Worm (Caenorhabditis elegans): Measurements from ENCODE around the gene rps-0.
A peak's percentile ranks its signal among the peaks of the same experiment; 100 is the strongest.

The rps-0 gene

DNA sequence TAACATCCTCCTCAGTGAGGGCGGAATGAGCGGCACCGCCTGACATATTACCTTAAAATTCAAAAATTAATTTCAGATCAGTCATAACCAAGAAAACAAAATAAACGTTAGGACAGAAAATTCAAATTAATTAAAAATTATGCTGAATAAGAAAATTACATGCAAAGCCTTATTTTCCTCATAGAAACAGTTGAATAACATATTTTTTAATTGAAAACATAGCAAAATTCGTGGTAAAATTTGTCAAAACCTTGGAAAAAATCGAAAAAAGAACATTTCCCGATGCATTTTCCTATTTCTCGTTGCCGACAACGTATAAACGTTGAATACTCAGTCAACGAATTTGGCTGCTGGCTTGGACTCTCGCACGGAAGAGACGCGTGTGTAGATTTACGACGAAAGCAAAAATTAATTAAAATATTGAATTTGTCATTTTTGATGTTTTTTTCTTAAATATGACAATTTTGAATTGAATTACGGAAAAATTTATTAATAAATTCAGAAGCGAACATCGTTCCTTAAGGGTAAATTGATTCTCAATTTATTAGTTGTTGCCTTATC is at the start of gene rps-0, which contains the start of gene rbg-3 (continued):
- TF ChIP-seq madf-2 (tag; optimal IDR thresholded peaks at IDR 0.05) (no peak), sox-4 (tag; optimal IDR thresholded peaks at IDR 0.05) (no peak), zip-5 (tag; optimal IDR thresholded peaks at IDR 0.05) (no peak), lim-6 (tag; optimal IDR thresholded peaks at IDR 0.05) (no peak), sdc-2 (tag; optimal IDR thresholded peaks at IDR 0.05) (no peak), ceh-2 (tag; optimal IDR thresholded peaks at IDR 0.05) (peak; percentile 1), fkh-10 (GFP tag; optimal IDR thresholded peaks at IDR 0.05) (no peak), npax-4 (tag; optimal IDR thresholded peaks at IDR 0.05) (no peak), C38D4.7 (GFP tag; optimal IDR thresholded peaks at IDR 0.05) (no peak), fkh-6 (tag; optimal IDR thresholded peaks at IDR 0.05) (no peak), sox-2 (GFP tag; IDR thresholded peaks at IDR 0.05) (no peak), pros-1 (tag; optimal IDR thresholded peaks at IDR 0.05) (no peak), dve-1 (tag; optimal IDR thresholded peaks at IDR 0.05) (peak; percentile 67), ama-1 (optimal IDR thresholded peaks at IDR 0.05) (no peak), ceh-30 (tag; optimal IDR thresholded peaks at IDR 0.05) (no peak), hlh-13 (GFP tag; optimal IDR thresholded peaks at IDR 0.05) (no peak), hlh-8 (tag; optimal IDR thresholded peaks at IDR 0.05) (no peak)

DNA sequence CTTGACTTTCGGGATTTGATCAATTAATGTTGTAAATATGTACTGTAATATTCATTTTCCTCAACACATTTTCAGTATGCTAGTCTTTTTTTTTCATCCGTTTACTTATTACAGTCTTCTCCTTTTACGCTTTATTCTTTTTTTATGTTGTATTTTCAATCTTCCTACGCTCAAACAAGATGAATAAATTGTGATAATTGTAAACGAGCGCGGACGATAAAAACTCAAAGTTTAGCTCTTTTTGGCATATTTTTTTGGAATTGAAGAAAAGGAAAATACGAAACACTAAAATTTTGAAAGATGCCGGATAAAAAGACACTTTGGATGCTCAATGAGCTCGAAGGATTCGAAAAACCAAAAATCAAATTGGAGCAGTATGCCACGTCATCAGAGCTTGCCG is 48.9 kb upstream of the rps-0 start, which contains the start of gene metl-5:
metl-5 (plus strand) TSS at position 301 of the 400 bp plus-strand sequence.
- no peak for TF ChIP-seq hlh-6 (tag; optimal IDR thresholded peaks at IDR 0.05)
- no peak for TF ChIP-seq ttx-3 (tag; optimal IDR thresholded peaks at IDR 0.05)
- TF ChIP-seq rnt-1 (tag; optimal IDR thresholded peaks at IDR 0.05), result no peak
- no peak for TF ChIP-seq C08G9.2 (tag; optimal IDR thresholded peaks at IDR 0.05)

DNA sequence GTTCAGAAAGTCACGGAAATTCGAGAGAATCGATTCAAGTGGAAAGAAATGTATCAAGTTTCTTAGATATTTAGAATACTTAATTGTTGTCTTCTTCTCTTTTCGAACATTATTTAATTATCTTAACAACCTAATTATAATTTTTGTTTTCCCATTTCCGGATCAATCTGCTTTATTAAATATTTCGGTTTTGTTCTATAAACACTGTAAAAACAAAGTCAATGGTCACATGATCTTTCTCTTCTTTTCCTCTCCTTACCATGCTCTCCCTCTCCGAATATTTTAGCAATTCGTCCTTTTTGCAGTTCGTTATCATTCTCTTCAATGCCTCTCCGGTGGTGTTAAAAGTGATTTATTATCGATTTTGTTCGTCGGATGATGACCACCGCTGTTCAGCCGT is 42.7 kb upstream of the rps-0 start, which contains the start of gene tag-325:
tag-325 (plus strand) TSS at position 301 of the 400 bp plus-strand sequence.
- TF ChIP-seq rnt-1 (tag; optimal IDR thresholded peaks at IDR 0.05), result no peak
- TF ChIP-seq syd-9 (tag; optimal IDR thresholded peaks at IDR 0.05), result no peak
- no peak for TF ChIP-seq madf-2 (tag; optimal IDR thresholded peaks at IDR 0.05)
- TF ChIP-seq hlh-30 (tag; optimal IDR thresholded peaks at IDR 0.05; ENCODE audit: insufficient read depth), result peak; percentile 15
- no peak for TF ChIP-seq nhr-232 (tag; optimal IDR thresholded peaks at IDR 0.05)
- no peak for TF ChIP-seq pag-3 (tag; optimal IDR thresholded peaks at IDR 0.05; ENCODE audit: borderline replicate concordance)

DNA sequence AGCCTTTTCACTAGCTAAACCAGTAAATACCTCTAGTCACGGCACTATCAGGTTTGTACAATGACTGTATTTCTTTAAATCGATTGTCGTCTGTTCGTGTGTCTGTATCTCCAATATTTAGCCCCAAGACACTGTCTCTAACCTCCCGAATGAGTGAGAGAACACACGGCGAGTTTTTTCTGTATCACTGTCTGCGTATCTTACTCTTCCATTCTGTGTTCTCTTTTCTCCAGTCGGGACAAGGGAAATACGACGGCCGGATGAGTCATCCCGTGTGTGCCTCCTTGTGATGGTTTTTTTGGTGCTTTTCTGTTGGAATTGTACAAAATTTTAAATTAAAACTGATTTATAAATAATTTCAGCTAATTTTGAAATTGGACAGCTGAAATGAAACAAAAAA is 42.2 kb upstream of the rps-0 start:
- TF ChIP-seq hlh-30 (tag; optimal IDR thresholded peaks at IDR 0.05; ENCODE audit: insufficient read depth), result peak; percentile 20
- no peak for TF ChIP-seq fax-1 (tag; optimal IDR thresholded peaks at IDR 0.05)
- TF ChIP-seq che-1 (tag; optimal IDR thresholded peaks at IDR 0.05), result no peak
- no peak for TF ChIP-seq mec-3 (tag; optimal IDR thresholded peaks at IDR 0.05; ENCODE audit: borderline replicate concordance)
- no peak for TF ChIP-seq tbx-7 (tag; optimal IDR thresholded peaks at IDR 0.05)
- peak; percentile 26 for TF ChIP-seq ceh-31 (tag; optimal IDR thresholded peaks at IDR 0.05)
- TF ChIP-seq gmeb-2 (tag; optimal IDR thresholded peaks at IDR 0.05), result no peak
- TF ChIP-seq pag-3 (tag; optimal IDR thresholded peaks at IDR 0.05; ENCODE audit: borderline replicate concordance), result no peak
- no peak for TF ChIP-seq ceh-18 (tag; optimal IDR thresholded peaks at IDR 0.05)
- TF ChIP-seq K02D7.2 (tag; optimal IDR thresholded peaks at IDR 0.05), result no peak
- no peak for TF ChIP-seq ceh-34 (tag; optimal IDR thresholded peaks at IDR 0.05)
- no peak for TF ChIP-seq npax-4 (tag; optimal IDR thresholded peaks at IDR 0.05)
- TF ChIP-seq lin-11 (tag; optimal IDR thresholded peaks at IDR 0.05), result no peak
- peak; percentile 45 for TF ChIP-seq nfya-1 (tag; optimal IDR thresholded peaks at IDR 0.05)
- TF ChIP-seq elt-2 (tag; optimal IDR thresholded peaks at IDR 0.05), result peak; percentile 16
- no peak for TF ChIP-seq ztf-16 (tag; optimal IDR thresholded peaks at IDR 0.05)
- TF ChIP-seq ets-4 (tag; optimal IDR thresholded peaks at IDR 0.05), result peak; percentile 48
- no peak for TF ChIP-seq eyg-1 (tag; optimal IDR thresholded peaks at IDR 0.05)
- TF ChIP-seq unc-86 (tag; optimal IDR thresholded peaks at IDR 0.05), result no peak
- TF ChIP-seq tbx-2 (tag; optimal IDR thresholded peaks at IDR 0.05), result peak; percentile 19
